Worm (Caenorhabditis elegans) whole organism, L2 larva: ENCODE data around the gene lido-4.
A peak's percentile ranks its signal among the peaks of the same experiment; 100 is the strongest.

ENCODE experiments used
- C34F6.9 ChIP-seq: fragments of 150-350 bp; optimal IDR thresholded peaks from 2 replicates; lab custom pipeline; 2014; ENCODE audit warnings: missing biosample characterization, missing genetic modification characterization
- F13H6.1 ChIP-seq: sonication (generic microtip); optimal IDR thresholded peaks from 2 replicates; lab custom pipeline; 2016; ENCODE audit warnings: missing genetic modification characterization, missing compliant biosample characterization
- R02D3.7 ChIP-seq: fragments of 150-350 bp; optimal IDR thresholded peaks from 2 replicates; lab custom pipeline; 2014; ENCODE audit warnings: missing biosample characterization, missing genetic modification characterization
- Y55F3AM.14 ChIP-seq: fragments of 200-800 bp; sonication (Bioruptor generic); optimal IDR thresholded peaks from 2 replicates; lab custom pipeline; 2018; ENCODE audit warnings: mild to moderate bottlenecking, missing genetic modification characterization, missing compliant biosample characterization
- ZK546.5 ChIP-seq: sonication (generic microtip); optimal IDR thresholded peaks from 2 replicates; lab custom pipeline; 2017; ENCODE audit warnings: missing biosample characterization, missing genetic modification characterization
- alr-1 ChIP-seq: fragments of 150-350 bp; optimal IDR thresholded peaks from 2 replicates; lab custom pipeline; 2014; ENCODE audit warnings: missing biosample characterization, missing genetic modification characterization
- aly-2 ChIP-seq: fragments of 150-350 bp; optimal IDR thresholded peaks from 2 replicates; lab custom pipeline; 2014; ENCODE audit warnings: missing biosample characterization, missing genetic modification characterization
- ama-1 ChIP-seq: fragments of 150-350 bp; optimal IDR thresholded peaks from 2 replicates; lab custom pipeline; 2018; ENCODE audit warnings: inconsistent platforms
- blmp-1 ChIP-seq: sonication (generic microtip); optimal IDR thresholded peaks from 2 replicates; lab custom pipeline; 2017; ENCODE audit warnings: missing genetic modification characterization, mild to moderate bottlenecking, missing compliant biosample characterization, antibody characterized with exemption, moderate library complexity; ENCODE audit not compliant: insufficient read depth
- ceh-16 ChIP-seq: fragments of 150-350 bp; optimal IDR thresholded peaks from 2 replicates; lab custom pipeline; 2014; ENCODE audit warnings: missing biosample characterization, missing genetic modification characterization
- ceh-82 ChIP-seq: fragments of 150-350 bp; optimal IDR thresholded peaks from 2 replicates; lab custom pipeline; 2014; ENCODE audit warnings: missing biosample characterization, missing genetic modification characterization
- crh-2 ChIP-seq: sonication (generic microtip); optimal IDR thresholded peaks from 2 replicates; lab custom pipeline; 2017; ENCODE audit warnings: missing biosample characterization, missing genetic modification characterization
- egl-27 ChIP-seq: sonication (generic microtip); optimal IDR thresholded peaks from 3 replicates; lab custom pipeline; 2017; ENCODE audit warnings: missing biosample characterization, missing genetic modification reagents, missing genetic modification characterization
- elt-1 ChIP-seq: fragments of 150-350 bp; optimal IDR thresholded peaks from 2 replicates; lab custom pipeline; 2014; ENCODE audit warnings: missing biosample characterization, missing genetic modification characterization
- gmeb-1 ChIP-seq: fragments of 150-350 bp; optimal IDR thresholded peaks from 2 replicates; lab custom pipeline; 2014; ENCODE audit warnings: missing biosample characterization, missing genetic modification characterization
- lin-11 ChIP-seq: fragments of 150-350 bp; sonication (generic microtip); optimal IDR thresholded peaks from 2 replicates; lab custom pipeline; 2014; ENCODE audit warnings: missing biosample characterization, missing genetic modification characterization, inconsistent platforms, mixed read lengths
- lin-13 ChIP-seq: fragments of 150-350 bp; optimal IDR thresholded peaks from 2 replicates; lab custom pipeline; 2014; ENCODE audit warnings: missing biosample characterization, missing genetic modification reagents, missing genetic modification characterization
- lin-39 ChIP-seq: fragments of 150-350 bp; optimal IDR thresholded peaks from 2 replicates; lab custom pipeline; 2014; ENCODE audit warnings: missing biosample characterization, missing genetic modification reagents, missing genetic modification characterization
- nhr-10 ChIP-seq: sonication (generic microtip); optimal IDR thresholded peaks from 2 replicates; lab custom pipeline; 2017; ENCODE audit warnings: missing biosample characterization, missing genetic modification characterization
- nhr-11 ChIP-seq: fragments of 150-350 bp; optimal IDR thresholded peaks from 2 replicates; lab custom pipeline; 2014; ENCODE audit warnings: missing biosample characterization, missing genetic modification characterization
- nhr-12 ChIP-seq: fragments of 150-350 bp; optimal IDR thresholded peaks from 2 replicates; lab custom pipeline; 2014; ENCODE audit warnings: missing biosample characterization, missing genetic modification characterization
- nhr-129 ChIP-seq: fragments of 150-350 bp; optimal IDR thresholded peaks from 2 replicates; lab custom pipeline; 2014; ENCODE audit warnings: missing biosample characterization, missing genetic modification characterization
- nhr-23 ChIP-seq: fragments of 150-350 bp; optimal IDR thresholded peaks from 2 replicates; lab custom pipeline; 2014; ENCODE audit warnings: missing biosample characterization, missing genetic modification reagents, missing genetic modification characterization
- nhr-237 ChIP-seq: fragments of 150-350 bp; optimal IDR thresholded peaks from 2 replicates; lab custom pipeline; 2014; ENCODE audit warnings: missing biosample characterization, missing genetic modification characterization
- nhr-25 ChIP-seq: fragments of 150-350 bp; sonication (generic microtip); optimal IDR thresholded peaks from 3 replicates; lab custom pipeline; 2014; ENCODE audit warnings: missing biosample characterization, missing genetic modification characterization
- nhr-6 ChIP-seq: fragments of 150-350 bp; optimal IDR thresholded peaks from 2 replicates; lab custom pipeline; 2014; ENCODE audit warnings: missing biosample characterization, missing genetic modification characterization
- peb-1 ChIP-seq: fragments of 150-350 bp; optimal IDR thresholded peaks from 2 replicates; lab custom pipeline; 2014; ENCODE audit warnings: missing biosample characterization, missing genetic modification characterization
- sem-4 ChIP-seq: fragments of 150-350 bp; optimal IDR thresholded peaks from 2 replicates; lab custom pipeline; 2014; ENCODE audit warnings: missing biosample characterization, missing genetic modification reagents, missing genetic modification characterization
- skn-1 ChIP-seq: sonication (generic microtip); optimal IDR thresholded peaks from 2 replicates; lab custom pipeline; 2017; ENCODE audit warnings: missing biosample characterization, missing genetic modification characterization
- sma-3 ChIP-seq: sonication (generic microtip); optimal IDR thresholded peaks from 2 replicates; lab custom pipeline; 2016; ENCODE audit warnings: missing genetic modification reagents, missing genetic modification characterization, missing compliant biosample characterization
- sma-9 ChIP-seq, 2 experiments: fragments of 150-350 bp in 1 of 2; sonication (generic microtip) in 1 of 2; optimal IDR thresholded peaks; 2 replicates each; lab custom pipeline; 2014 to 2016; ENCODE audit warnings: missing genetic modification characterization in 2 of 2, mild to moderate bottlenecking in 1 of 2, missing biosample characterization in 1 of 2, missing compliant biosample characterization in 1 of 2, missing genetic modification reagents in 1 of 2, moderate library complexity in 1 of 2
- snpc-4 ChIP-seq: fragments of 150-350 bp; optimal IDR thresholded peaks from 2 replicates; lab custom pipeline; 2014; ENCODE audit warnings: missing biosample characterization, missing genetic modification characterization
- unc-39 ChIP-seq: fragments of 150-350 bp; optimal IDR thresholded peaks from 2 replicates; lab custom pipeline; 2014; ENCODE audit warnings: missing biosample characterization, missing genetic modification characterization
- unc-55 ChIP-seq: fragments of 150-350 bp; sonication (generic microtip); optimal IDR thresholded peaks from 3 replicates; lab custom pipeline; 2014; ENCODE audit warnings: missing biosample characterization, missing genetic modification reagents, missing genetic modification characterization
- unc-62 ChIP-seq: fragments of 150-350 bp; optimal IDR thresholded peaks from 2 replicates; lab custom pipeline; 2014; ENCODE audit warnings: missing biosample characterization, missing genetic modification reagents, missing genetic modification characterization
- ztf-4 ChIP-seq: fragments of 150-350 bp; optimal IDR thresholded peaks from 2 replicates; lab custom pipeline; 2014; ENCODE audit warnings: missing biosample characterization, missing genetic modification characterization

Gene lido-4

ce11 chrX:17115089-17115488 lies 7.5 kb upstream of the lido-4 start, which contains the start of gene lido-6:
Gene lido-6, minus strand, starts transcription at chrX:17115189.
- TF ChIP-seq lin-13 (GFP tag; lab: Kevin White, UChicago) (no peak), ZK546.5 (tag; lab: Kevin White, UChicago) (no peak), lin-39 (tag; lab: Kevin White, UChicago) (no peak), unc-55 (GFP tag; lab: Kevin White, UChicago) (no peak), F13H6.1 (tag; lab: Kevin White, UChicago) (no peak), unc-39 (tag; lab: Kevin White, UChicago) (no peak), elt-1 (no peak), skn-1 (tag; lab: Kevin White, UChicago) (no peak), nhr-10 (tag; lab: Kevin White, UChicago) (no peak), alr-1 (tag; lab: Kevin White, UChicago) (no peak), Y55F3AM.14 (GFP tag; lab: Kevin White, UChicago) (no peak)

DNA sequence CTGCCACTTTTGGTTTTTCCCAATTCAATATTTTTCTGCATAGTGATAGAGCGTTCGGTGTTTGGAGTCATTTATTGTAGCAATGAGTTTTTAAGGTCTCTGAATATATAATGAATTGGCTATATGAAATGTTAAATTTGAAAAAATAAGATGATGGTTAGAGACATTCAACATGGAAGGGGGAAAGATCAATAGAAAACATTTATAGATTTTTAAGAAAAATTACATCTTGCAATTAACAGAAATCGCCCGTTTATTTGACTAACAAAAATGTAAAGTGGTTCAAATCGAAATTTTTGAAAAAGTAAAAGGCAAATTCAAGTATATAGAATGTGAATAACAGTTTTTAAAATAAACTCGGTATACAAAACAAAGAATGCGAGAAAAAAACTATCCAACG lies 3.0 kb upstream of the lido-4 start, which contains the start of gene lido-5:
Gene lido-5 (minus strand): TSS at position 101 of the 400 bp plus-strand sequence.
- TF ChIP-seq blmp-1 (tag; lab: Kevin White, UChicago) (no peak), gmeb-1 (tag; lab: Kevin White, UChicago) (no peak), C34F6.9 (tag; lab: Kevin White, UChicago) (no peak), ceh-82 (tag; lab: Kevin White, UChicago) (no peak), nhr-6 (tag; lab: Kevin White, UChicago) (no peak), sma-9 (GFP tag; optimal IDR thresholded peaks at IDR 0.05; lab: Kevin White, UChicago) (no peak), sma-9 (tag; optimal IDR thresholded peaks at IDR 0.05; lab: Kevin White, UChicago) (no peak), sem-4 (tag; lab: Kevin White, UChicago) (no peak), nhr-11 (tag; lab: Kevin White, UChicago) (no peak), peb-1 (tag; lab: Kevin White, UChicago) (no peak), aly-2 (tag; lab: Kevin White, UChicago) (no peak), nhr-25 (no peak), ama-1 (lab: Kevin White, UChicago) (no peak), nhr-10 (tag; lab: Kevin White, UChicago) (no peak), unc-62 (GFP tag; lab: Kevin White, UChicago) (no peak), snpc-4 (no peak), skn-1 (tag; lab: Kevin White, UChicago) (no peak)
- TF ChIP-seq, all 48 proteins: peak for 0

DNA sequence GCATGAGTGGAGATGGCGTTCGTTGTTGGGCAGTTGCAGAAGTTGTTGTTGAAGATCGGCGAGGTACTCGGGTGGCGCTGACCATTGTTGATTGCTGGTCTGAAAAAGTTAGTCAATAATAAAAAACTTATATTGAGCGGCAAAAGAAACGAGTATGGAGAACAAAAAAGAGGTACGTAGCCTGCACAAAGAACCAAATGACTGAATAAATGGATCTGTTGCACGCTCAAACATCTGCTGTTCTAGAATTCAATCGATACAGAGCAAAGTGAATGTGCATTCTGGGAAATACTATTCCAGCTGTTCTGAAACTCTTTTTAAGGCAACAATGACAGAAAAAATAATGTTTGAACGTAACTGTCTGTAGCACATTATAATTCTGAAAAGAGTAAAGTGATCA lies 6.9 kb downstream of the lido-4 start, which contains the start of gene lido-2:
Gene lido-2 (minus strand): TSS at position 101 of the 400 bp plus-strand sequence.
- TF ChIP-seq sma-3 (no peak), nhr-11 (tag; lab: Kevin White, UChicago) (no peak), R02D3.7 (no peak), ceh-82 (tag; lab: Kevin White, UChicago) (no peak), ceh-16 (tag; lab: Kevin White, UChicago) (no peak), C34F6.9 (tag; lab: Kevin White, UChicago) (no peak), nhr-129 (no peak), skn-1 (tag; lab: Kevin White, UChicago) (no peak), F13H6.1 (tag; lab: Kevin White, UChicago) (no peak), lin-13 (GFP tag; lab: Kevin White, UChicago) (no peak), blmp-1 (tag; lab: Kevin White, UChicago) (no peak), nhr-12 (no peak), nhr-23 (no peak), elt-1 (no peak)

ce11 chrX:17096508-17097234 lies 10.9 kb downstream of the lido-4 start, which contains the start of gene lido-1:
Gene lido-1, minus strand, starts transcription at chrX:17096558.
- TF ChIP-seq egl-27 (tag; lab: Kevin White, UChicago) (no peak), sma-9 (GFP tag; optimal IDR thresholded peaks at IDR 0.05; lab: Kevin White, UChicago) (peak; percentile 9), sma-9 (tag; optimal IDR thresholded peaks at IDR 0.05; lab: Kevin White, UChicago) (no peak), elt-1 (peak; percentile 35)
- TF ChIP-seq, all 48 proteins: peak for 2

ce11 chrX:17093199-17093598 lies 14.4 kb downstream of the lido-4 start, which contains the start of gene C08A9.3:
Gene C08A9.3, minus strand, starts transcription at chrX:17093299.
- TF ChIP-seq blmp-1 (tag; lab: Kevin White, UChicago) (no peak), ceh-16 (tag; lab: Kevin White, UChicago) (no peak), ztf-4 (tag; lab: Kevin White, UChicago) (no peak), lin-11 (tag; lab: Kevin White, UChicago) (no peak), lin-13 (GFP tag; lab: Kevin White, UChicago) (no peak), crh-2 (no peak), nhr-129 (no peak), F13H6.1 (tag; lab: Kevin White, UChicago) (no peak), unc-39 (tag; lab: Kevin White, UChicago) (no peak), elt-1 (no peak), nhr-12 (no peak), nhr-237 (tag; lab: Kevin White, UChicago) (no peak)
